Worm (Caenorhabditis elegans) whole organism, L4/young adult: ENCODE results near the gene W06G6.11.

Experiments
- W03F9.2 ChIP-seq: fragments of 150-350 bp; optimal IDR thresholded peaks from 2 replicates; lab custom pipeline; 2014; ENCODE audit warnings: missing biosample characterization, missing genetic modification characterization
- him-1 ChIP-seq: sonication (generic microtip); optimal IDR thresholded peaks from 2 replicates; lab custom pipeline; 2016; ENCODE audit warnings: missing genotype, missing genetic modification reagents, missing genetic modification characterization, missing compliant biosample characterization

ce11 chrV:16687227-16687626, 38.1 kb upstream of the W06G6.11 start, which contains the start of gene srz-102:
- no peak for TF ChIP-seq W03F9.2 (tag; lab: Kevin White, UChicago)
- TF ChIP-seq him-1 (tag; lab: Kevin White, UChicago): no peak
